2 fruit fly cellular contexts compared by ENCODE assay signal in the genomic region with DNA sequence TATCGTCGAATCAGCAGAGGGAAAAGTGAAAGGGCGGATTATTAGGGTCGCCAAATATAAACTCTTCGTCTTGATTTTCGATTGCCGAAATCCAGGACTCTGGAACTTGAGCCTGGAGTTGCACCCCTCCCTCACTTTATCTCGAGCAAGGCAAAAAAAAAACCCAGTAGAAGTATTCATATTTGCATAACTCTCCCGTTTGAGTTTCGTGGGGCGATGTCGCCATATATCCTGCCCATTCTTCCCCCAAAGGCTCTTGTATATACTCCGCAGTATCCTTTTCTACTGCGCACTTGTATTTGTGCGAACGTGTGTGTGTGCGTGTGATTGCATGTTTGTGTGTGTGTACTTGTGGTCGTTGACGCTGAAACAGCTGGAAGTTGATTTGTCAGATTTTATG.
A peak's percentile ranks its signal among the peaks of the same experiment; 100 is the strongest.
TF ChIP-seq lines count a peak whose summit lies in the region.

No protein-coding gene starts in this region.

- TF ChIP-seq CTCF in whole organism, embryonic (GFP tag; optimal IDR thresholded peaks at IDR 0.05; lab: Kevin White, UChicago) = no peak

TF ChIP-seq in whole organism, embryonic, 481 proteins besides CTCF, POLR2A, EP300 and RAD21:
- no peak for TF ChIP-seq ab (GFP tag; optimal IDR thresholded peaks at IDR 0.05; lab: Kevin White, UChicago)
- TF ChIP-seq CG4328 (GFP tag; optimal IDR thresholded peaks at IDR 0.05; lab: Kevin White, UChicago) = no peak
- no peak for TF ChIP-seq H15 (GFP tag; IDR thresholded peaks at IDR 0.05; lab: Robert Waterston, UW)
- TF ChIP-seq CG16815 (GFP tag; optimal IDR thresholded peaks at IDR 0.05; lab: Kevin White, UChicago) = no peak
- peak; percentile 16 for TF ChIP-seq abd-A (tag; optimal IDR thresholded peaks at IDR 0.05; lab: Kevin White, UChicago)
- no peak for TF ChIP-seq CG18599 (GFP tag; optimal IDR thresholded peaks at IDR 0.05; lab: Kevin White, UChicago)
- TF ChIP-seq CG11247 (GFP tag; IDR thresholded peaks at IDR 0.05; lab: Robert Waterston, UW) = no peak
- peak; percentile 93 for TF ChIP-seq CG13894 (tag; optimal IDR thresholded peaks at IDR 0.05; lab: Kevin White, UChicago)
- TF ChIP-seq slou (GFP tag; optimal IDR thresholded peaks at IDR 0.05; lab: Kevin White, UChicago) = no peak
- TF ChIP-seq cg (GFP tag; optimal IDR thresholded peaks at IDR 0.05; lab: Kevin White, UChicago) = peak; percentile 28
- TF ChIP-seq Ptx1 (GFP tag; IDR thresholded peaks at IDR 0.05; lab: Robert Waterston, UW) = no peak
- no peak for TF ChIP-seq Neu2 (GFP tag; optimal IDR thresholded peaks at IDR 0.05; lab: Kevin White, UChicago; ENCODE audit: borderline replicate concordance)
- TF ChIP-seq CG17568 (GFP tag; optimal IDR thresholded peaks at IDR 0.05; lab: Kevin White, UChicago) = no peak
- TF ChIP-seq oc (tag; optimal IDR thresholded peaks at IDR 0.05; lab: Kevin White, UChicago) = no peak
- TF ChIP-seq CG31365 (tag; optimal IDR thresholded peaks at IDR 0.05; lab: Kevin White, UChicago) = no peak
- TF ChIP-seq gt (GFP tag; IDR thresholded peaks at IDR 0.05; lab: Robert Waterston, UW) = no peak
- no peak for TF ChIP-seq CG6765 (GFP tag; optimal IDR thresholded peaks at IDR 0.05; lab: Kevin White, UChicago)
- TF ChIP-seq HLH3B (GFP tag; IDR thresholded peaks at IDR 0.05; lab: Robert Waterston, UW) = no peak
- no peak for TF ChIP-seq Awh (GFP tag; IDR thresholded peaks at IDR 0.05; lab: Robert Waterston, UW)
- no peak for TF ChIP-seq vvl (GFP tag; IDR thresholded peaks at IDR 0.05; lab: Robert Waterston, UW)
- TF ChIP-seq CG1647 (GFP tag; optimal IDR thresholded peaks at IDR 0.05; lab: Kevin White, UChicago) = no peak
- no peak for TF ChIP-seq Scr (GFP tag; IDR thresholded peaks at IDR 0.05; lab: Robert Waterston, UW; ENCODE audit: partially characterized antibody)

TF ChIP-seq in whole organism, prepupa, 60 proteins besides CTCF, POLR2A, EP300 and RAD21:
- TF ChIP-seq Blimp-1 (GFP tag; optimal IDR thresholded peaks at IDR 0.05; lab: Kevin White, UChicago) (no peak), CG6808 (GFP tag; optimal IDR thresholded peaks at IDR 0.05; lab: Kevin White, UChicago) (no peak), CG11294 (GFP tag; IDR thresholded peaks at IDR 0.05; lab: Robert Waterston, UW) (no peak), CG8319 (GFP tag; optimal IDR thresholded peaks at IDR 0.05; lab: Kevin White, UChicago) (no peak), CG31627 (GFP tag; optimal IDR thresholded peaks at IDR 0.05; lab: Kevin White, UChicago) (no peak), Hr38 (GFP tag; optimal IDR thresholded peaks at IDR 0.05; lab: Kevin White, UChicago) (no peak), fd59A (GFP tag; optimal IDR thresholded peaks at IDR 0.05; lab: Kevin White, UChicago) (no peak), Eip78C (GFP tag; lab: Kevin White, UChicago) (peak; percentile 5)
